Worm (Caenorhabditis elegans): ENCODE measurements around the gene D1086.9.
A peak's percentile ranks its signal among the peaks of the same experiment; 100 is the strongest.
"Not testable (repeated sequence)": the region's sequence is repeated elsewhere in the genome, so short reads cannot be mapped to it uniquely, and the experiment has no call there.

D1086.9 gene

DNA sequence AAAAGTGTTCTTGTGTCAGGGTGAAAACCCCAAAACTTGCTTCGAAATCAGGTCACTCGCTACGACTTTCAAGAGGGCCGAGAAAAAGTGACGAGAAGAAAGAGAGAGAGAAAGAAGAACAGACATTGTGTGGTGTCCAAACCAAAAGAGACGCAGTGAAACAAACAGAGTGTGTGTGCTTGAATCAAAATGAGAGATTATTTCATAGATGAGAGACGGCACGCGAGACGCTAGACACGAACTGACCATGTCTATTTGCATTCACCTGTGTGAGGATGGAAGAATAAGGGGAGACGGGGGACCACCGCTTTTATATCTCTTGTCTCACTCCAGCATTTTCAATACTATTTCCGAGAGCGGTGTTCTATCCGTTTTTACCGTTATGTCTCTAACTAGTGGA, 32.1 kb downstream of the D1086.9 start:
- no peak for TF ChIP-seq lin-13 (tag; optimal IDR thresholded peaks at IDR 0.05)
- peak; percentile 41 for TF ChIP-seq lsy-2 (tag; optimal IDR thresholded peaks at IDR 0.05)
- peak; percentile 36 for TF ChIP-seq cnd-1 (tag; optimal IDR thresholded peaks at IDR 0.05)
- no peak for TF ChIP-seq elt-1 (tag; optimal IDR thresholded peaks at IDR 0.05; ENCODE audit: borderline replicate concordance, insufficient read depth)
- TF ChIP-seq snpc-4 (tag; optimal IDR thresholded peaks at IDR 0.05): no peak
- no peak for TF ChIP-seq blmp-1 (tag; optimal IDR thresholded peaks at IDR 0.05)
- TF ChIP-seq mep-1 (tag; optimal IDR thresholded peaks at IDR 0.05): peak; percentile 72
- TF ChIP-seq ham-2 (GFP tag; optimal IDR thresholded peaks at IDR 0.05): peak; percentile 81
- TF ChIP-seq nhr-12 (tag; optimal IDR thresholded peaks at IDR 0.05): no peak
- no peak for TF ChIP-seq ztf-11 (tag; optimal IDR thresholded peaks at IDR 0.05)
- peak; percentile 51 for TF ChIP-seq hlh-1 (tag; optimal IDR thresholded peaks at IDR 0.05)
- TF ChIP-seq sptf-1 (tag; optimal IDR thresholded peaks at IDR 0.05): peak; percentile 54
- no peak for TF ChIP-seq mab-5 (tag; optimal IDR thresholded peaks at IDR 0.05)
- no peak for TF ChIP-seq nhr-28 (tag; optimal IDR thresholded peaks at IDR 0.05)
- no peak for TF ChIP-seq nhr-76 (tag; optimal IDR thresholded peaks at IDR 0.05)
- no peak for TF ChIP-seq lin-32 (GFP tag; optimal IDR thresholded peaks at IDR 0.05)
- TF ChIP-seq unc-62 (GFP tag; optimal IDR thresholded peaks at IDR 0.05): peak; percentile 64
- TF ChIP-seq ceh-83 (GFP tag; optimal IDR thresholded peaks at IDR 0.05): no peak
- peak; percentile 59 for TF ChIP-seq unc-120 (tag; optimal IDR thresholded peaks at IDR 0.05; ENCODE audit: poor library complexity, severe bottlenecking)
- peak; percentile 61 for TF ChIP-seq drap-1 (GFP tag; optimal IDR thresholded peaks at IDR 0.05)
- no peak for TF ChIP-seq bed-3 (GFP tag; optimal IDR thresholded peaks at IDR 0.05)
- TF ChIP-seq ceh-43 (GFP tag; optimal IDR thresholded peaks at IDR 0.05): no peak
- no peak for TF ChIP-seq elt-3 (tag; optimal IDR thresholded peaks at IDR 0.05)
- TF ChIP-seq flh-1 (GFP tag; optimal IDR thresholded peaks at IDR 0.05): no peak
- TF ChIP-seq nhr-2 (tag; optimal IDR thresholded peaks at IDR 0.05): no peak
- peak; percentile 78 for TF ChIP-seq nhr-237 (tag; optimal IDR thresholded peaks at IDR 0.05)
- TF ChIP-seq ces-1 (GFP tag; optimal IDR thresholded peaks at IDR 0.05): peak; percentile 31
- TF ChIP-seq sem-2 (GFP tag; optimal IDR thresholded peaks at IDR 0.05): no peak
- TF ChIP-seq pha-4 (tag; optimal IDR thresholded peaks at IDR 0.05): peak; percentile 86
- TF ChIP-seq mls-2 (tag; optimal IDR thresholded peaks at IDR 0.05): peak; percentile 38
- TF ChIP-seq zip-8 (tag; optimal IDR thresholded peaks at IDR 0.05): no peak
- TF ChIP-seq tbx-8 (GFP tag; optimal IDR thresholded peaks at IDR 0.05): no peak
- no peak for TF ChIP-seq unc-39 (tag; optimal IDR thresholded peaks at IDR 0.05)
- no peak for TF ChIP-seq ceh-39 (tag; optimal IDR thresholded peaks at IDR 0.05)
- TF ChIP-seq M03D4.4 (tag; optimal IDR thresholded peaks at IDR 0.05): peak; percentile 27

DNA sequence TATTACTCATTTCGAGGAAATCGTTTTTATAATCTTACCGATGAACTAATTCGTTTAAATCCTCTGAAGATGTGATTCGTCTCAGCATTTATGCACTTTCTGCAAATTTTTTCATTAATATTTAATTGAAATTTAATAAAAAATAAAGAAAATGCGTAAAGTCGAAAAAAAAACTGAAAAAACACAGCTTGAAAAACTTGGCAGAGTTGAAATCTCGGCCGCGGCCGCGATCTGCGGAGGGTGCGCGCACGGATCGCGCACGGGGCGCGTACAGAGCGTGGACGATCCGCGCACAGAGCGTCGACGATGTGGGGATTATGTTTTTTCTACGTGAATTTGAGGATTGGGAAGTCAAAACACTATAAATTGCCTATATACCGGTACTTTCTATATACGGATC, 33.7 kb downstream of the D1086.9 start, which contains the start of gene AH10.4:
Gene AH10.4, minus strand, starts transcription at position 101 of the 400 bp plus-strand sequence.
- not testable (repeated sequence) for TF ChIP-seq unc-120 (tag; optimal IDR thresholded peaks at IDR 0.05; ENCODE audit: poor library complexity, severe bottlenecking); hlh-1 (tag; optimal IDR thresholded peaks at IDR 0.05); ceh-43 (GFP tag; optimal IDR thresholded peaks at IDR 0.05)

DNA sequence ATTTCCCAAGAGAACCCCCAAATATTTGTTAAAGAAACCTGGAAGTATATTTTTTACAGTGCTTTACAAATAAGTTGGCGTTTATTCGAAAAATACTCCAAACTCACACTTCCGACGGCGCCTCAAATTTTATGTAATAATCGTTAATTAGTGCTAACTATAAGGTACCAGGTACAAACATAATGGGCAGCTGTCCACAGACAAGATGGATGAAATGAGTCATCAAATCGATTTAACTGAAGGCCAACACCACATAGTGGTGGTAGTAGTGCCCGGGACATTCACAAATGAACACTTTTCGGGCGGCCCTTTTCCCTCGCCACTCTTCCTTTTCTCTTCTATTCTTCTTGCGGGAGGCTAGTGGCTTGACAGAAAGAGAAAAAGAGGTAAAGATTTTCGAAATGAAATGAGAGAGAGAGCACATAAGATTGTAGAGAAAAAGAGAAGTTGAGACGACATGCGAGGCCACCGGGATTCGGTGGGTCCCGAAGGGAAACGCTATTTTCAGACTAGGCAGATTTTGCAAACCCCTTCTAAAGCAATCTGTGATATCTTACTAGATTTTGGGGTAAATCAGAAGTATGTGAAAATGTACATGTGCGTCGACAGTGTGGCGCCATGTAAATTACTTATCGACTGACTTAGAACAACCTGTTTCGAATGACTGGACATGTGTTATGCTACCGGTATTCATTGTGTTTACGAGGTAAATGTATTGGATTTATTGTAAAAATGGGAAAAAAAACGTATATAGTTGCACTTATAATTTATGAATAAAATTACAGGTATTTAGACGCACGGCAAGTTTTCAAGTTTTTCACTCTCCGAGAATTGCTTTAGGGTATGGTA, 35.4 kb downstream of the D1086.9 start:
- TF ChIP-seq M03D4.4 (tag; optimal IDR thresholded peaks at IDR 0.05) (no peak), nhr-76 (tag; optimal IDR thresholded peaks at IDR 0.05) (no peak), mls-2 (tag; optimal IDR thresholded peaks at IDR 0.05) (peak; percentile 16), nhr-28 (tag; optimal IDR thresholded peaks at IDR 0.05) (no peak), ham-2 (GFP tag; optimal IDR thresholded peaks at IDR 0.05) (peak; percentile 6), bed-3 (GFP tag; optimal IDR thresholded peaks at IDR 0.05) (no peak), sptf-1 (tag; optimal IDR thresholded peaks at IDR 0.05) (no peak), hlh-1 (tag; optimal IDR thresholded peaks at IDR 0.05) (peak; percentile 28), ztf-11 (tag; optimal IDR thresholded peaks at IDR 0.05) (no peak), ces-1 (GFP tag; optimal IDR thresholded peaks at IDR 0.05) (peak; percentile 72), unc-120 (tag; optimal IDR thresholded peaks at IDR 0.05; ENCODE audit: poor library complexity, severe bottlenecking) (peak; percentile 55), snpc-4 (tag; optimal IDR thresholded peaks at IDR 0.05) (no peak), elt-3 (tag; optimal IDR thresholded peaks at IDR 0.05) (no peak), lin-13 (tag; optimal IDR thresholded peaks at IDR 0.05) (no peak), ceh-43 (GFP tag; optimal IDR thresholded peaks at IDR 0.05) (peak; percentile 46), lsy-2 (tag; optimal IDR thresholded peaks at IDR 0.05) (no peak)
